Worm (Caenorhabditis elegans): Measurements from ENCODE around the gene C45B2.3.

DNA sequence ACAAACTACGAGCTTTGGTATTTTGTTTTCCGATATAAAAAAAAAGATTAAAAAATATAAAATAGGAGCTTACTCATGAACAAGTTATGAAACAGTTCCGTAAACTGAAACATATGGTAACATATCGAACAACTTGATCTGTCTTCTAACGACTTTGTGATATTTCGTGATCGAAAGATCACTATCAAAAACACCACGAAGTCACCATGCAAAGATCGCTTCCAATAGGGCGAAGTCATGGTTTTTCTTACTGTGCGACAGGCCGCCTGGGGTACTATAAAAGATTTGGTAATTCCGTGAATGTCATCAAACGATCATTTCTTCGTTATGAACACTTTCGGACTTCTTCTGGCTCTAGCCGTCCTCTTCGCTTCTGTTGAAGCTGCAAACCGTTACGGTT is at the start of gene C45B2.3:
- TF ChIP-seq nhr-237 (tag; optimal IDR thresholded peaks at IDR 0.05) (no peak), dmd-4 (tag; optimal IDR thresholded peaks at IDR 0.05) (no peak), nhr-6 (tag; optimal IDR thresholded peaks at IDR 0.05) (no peak), ztf-4 (tag; optimal IDR thresholded peaks at IDR 0.05) (no peak), nhr-11 (tag; optimal IDR thresholded peaks at IDR 0.05) (no peak), nhr-12 (tag; optimal IDR thresholded peaks at IDR 0.05) (no peak), zag-1 (tag; optimal IDR thresholded peaks at IDR 0.05) (no peak), sma-9 (GFP tag; optimal IDR thresholded peaks at IDR 0.05) (no peak), sma-9 (tag; optimal IDR thresholded peaks at IDR 0.05) (no peak), nhr-77 (tag; optimal IDR thresholded peaks at IDR 0.05) (no peak), nhr-10 (tag; optimal IDR thresholded peaks at IDR 0.05) (no peak), egl-27 (tag; optimal IDR thresholded peaks at IDR 0.05) (no peak), ama-1 (optimal IDR thresholded peaks at IDR 0.05) (no peak), aly-2 (tag; optimal IDR thresholded peaks at IDR 0.05) (no peak)

All from whole organism, L2 larva.